Fruit fly (Drosophila melanogaster): ENCODE data around the gene Ptp61F.

Gene Ptp61F

DNA sequence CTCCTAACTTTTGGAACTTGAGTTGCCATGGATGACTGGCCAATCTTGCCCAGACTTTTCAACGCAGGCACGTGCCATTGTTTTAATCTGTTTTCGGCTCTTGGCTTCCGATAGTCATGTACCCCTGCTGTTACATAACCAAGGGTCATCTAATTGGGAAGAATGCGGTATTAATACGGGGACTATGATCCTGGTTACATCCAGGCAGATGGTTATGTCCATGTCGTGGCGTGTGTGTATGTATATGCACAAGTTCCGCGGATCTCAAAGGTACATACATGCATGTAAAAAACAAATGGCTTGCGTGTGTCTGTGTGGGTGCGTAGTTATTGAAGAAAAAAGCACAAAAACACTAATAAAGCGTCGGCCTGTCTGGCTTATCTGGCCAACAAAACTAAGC is 20.7 kb upstream of the Ptp61F start:
- TF ChIP-seq pdm3 (GFP tag; optimal IDR thresholded peaks at IDR 0.05) (no peak), CG3919 (GFP tag; optimal IDR thresholded peaks at IDR 0.05) (no peak), CG1621 (tag; optimal IDR thresholded peaks at IDR 0.05) (no peak), vri (GFP tag; optimal IDR thresholded peaks at IDR 0.05) (no peak), Lpt (GFP tag; optimal IDR thresholded peaks at IDR 0.05) (no peak), Smox (GFP tag; optimal IDR thresholded peaks at IDR 0.05) (no peak), CG31627 (GFP tag; optimal IDR thresholded peaks at IDR 0.05) (no peak), CG6276 (GFP tag; optimal IDR thresholded peaks at IDR 0.05) (no peak), acj6 (GFP tag; optimal IDR thresholded peaks at IDR 0.05) (no peak), CG6854 (GFP tag; optimal IDR thresholded peaks at IDR 0.05) (no peak), CG9139 (GFP tag; optimal IDR thresholded peaks at IDR 0.05) (no peak), Ets96B (tag; optimal IDR thresholded peaks at IDR 0.05) (no peak), Hr38 (GFP tag; optimal IDR thresholded peaks at IDR 0.05) (no peak)

DNA sequence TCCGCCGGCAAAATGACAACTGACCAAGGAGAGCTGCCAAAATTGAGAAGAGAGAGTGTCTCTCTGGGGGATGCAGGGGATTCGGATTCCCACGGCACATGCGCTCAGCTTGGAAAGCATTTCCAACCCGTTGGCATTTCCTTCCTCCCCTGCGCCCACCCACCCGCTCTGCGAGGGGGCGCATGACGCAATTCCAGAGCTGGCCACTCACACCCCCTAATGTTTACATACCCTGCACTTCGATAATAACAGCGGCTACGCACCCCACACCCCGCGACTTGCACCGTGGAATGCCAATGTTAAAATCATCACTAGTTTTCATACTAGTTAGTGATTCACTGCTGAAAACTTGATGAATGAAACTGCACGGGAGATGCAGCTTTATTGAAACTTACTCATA is 14.5 kb upstream of the Ptp61F start, which contains the start of gene stet:
stet (minus strand) TSS at position 25 of the 400 bp plus-strand sequence.
- TF ChIP-seq esn (GFP tag; optimal IDR thresholded peaks at IDR 0.05): no peak
- TF ChIP-seq Smox (GFP tag; optimal IDR thresholded peaks at IDR 0.05): no peak
- TF ChIP-seq CG4318 (GFP tag; optimal IDR thresholded peaks at IDR 0.05): no peak
- TF ChIP-seq acj6 (GFP tag; optimal IDR thresholded peaks at IDR 0.05): no peak
- 0 out of 3 replicates have a peak, but pooled peaks have one; percentile 28 for TF ChIP-seq CG6163 (GFP tag; IDR thresholded peaks at IDR 0.05)
- TF ChIP-seq Lpt (GFP tag; optimal IDR thresholded peaks at IDR 0.05): peak; percentile 3
- no peak for TF ChIP-seq CG10669 (GFP tag; optimal IDR thresholded peaks at IDR 0.05)
- TF ChIP-seq pdm3 (GFP tag; optimal IDR thresholded peaks at IDR 0.05): no peak
- TF ChIP-seq Eip75B (GFP tag; optimal IDR thresholded peaks at IDR 0.05): no peak
- TF ChIP-seq CG3919 (GFP tag; optimal IDR thresholded peaks at IDR 0.05): no peak
- peak; percentile 58 for TF ChIP-seq dsx (GFP tag; optimal IDR thresholded peaks at IDR 0.05; ENCODE audit: poor library complexity, severe bottlenecking)
- TF ChIP-seq vri (GFP tag; optimal IDR thresholded peaks at IDR 0.05): peak; percentile 39
- no peak for TF ChIP-seq Eip93F (GFP tag; optimal IDR thresholded peaks at IDR 0.05)
- no peak for TF ChIP-seq CG6276 (GFP tag; optimal IDR thresholded peaks at IDR 0.05)
- no peak for TF ChIP-seq CG32006 (GFP tag; optimal IDR thresholded peaks at IDR 0.05)
- no peak for TF ChIP-seq spab (GFP tag; optimal IDR thresholded peaks at IDR 0.05)
- no peak; the same call in 2 of the 3 replicates for TF ChIP-seq CG8119 (GFP tag; IDR thresholded peaks at IDR 0.05)
- TF ChIP-seq CG3032 (tag; optimal IDR thresholded peaks at IDR 0.05): no peak

DNA sequence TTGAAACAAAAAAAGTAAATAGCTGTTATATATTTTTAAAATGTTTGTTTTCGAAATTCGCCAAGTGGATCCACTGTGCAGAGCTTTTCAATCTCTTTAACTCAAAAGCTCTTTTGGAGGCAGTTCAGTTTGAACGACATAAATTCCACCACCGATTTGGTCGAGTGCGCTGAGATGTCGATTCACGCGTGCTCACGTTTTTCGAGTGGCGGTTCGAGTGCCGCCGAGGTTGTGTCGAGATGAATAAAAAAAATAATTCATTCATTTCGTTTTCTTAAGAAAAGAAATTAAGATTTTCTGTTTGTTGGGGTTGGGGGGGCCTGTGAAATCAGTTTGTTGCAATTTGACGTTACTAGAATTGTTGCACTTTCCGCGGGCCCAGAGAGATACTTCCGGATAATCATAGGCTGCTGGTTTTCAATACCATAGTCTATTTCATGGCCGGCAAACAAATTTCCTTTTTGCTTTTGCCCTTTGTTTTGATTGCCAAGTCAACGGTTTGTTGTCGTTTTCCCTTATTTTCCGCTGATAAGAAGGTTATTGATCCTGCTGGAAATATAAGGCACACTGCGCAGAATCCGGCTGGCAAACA is 13.6 kb upstream of the Ptp61F start:
- TF ChIP-seq lz (GFP tag; optimal IDR thresholded peaks at IDR 0.05) (no peak), Hr39 (GFP tag; optimal IDR thresholded peaks at IDR 0.05) (no peak), Sox14 (GFP tag; optimal IDR thresholded peaks at IDR 0.05) (peak; percentile 5), Blimp-1 (GFP tag; optimal IDR thresholded peaks at IDR 0.05) (no peak), CG15336 (GFP tag; IDR thresholded peaks at IDR 0.05) (peak; percentile 49; the same call in 1 of the 2 replicates), eg (GFP tag; IDR thresholded peaks at IDR 0.05) (0 out of 3 replicates have a peak, but pooled peaks have one; percentile 46), Lpt (GFP tag; optimal IDR thresholded peaks at IDR 0.05) (peak; percentile 0), esn (GFP tag; optimal IDR thresholded peaks at IDR 0.05) (peak; percentile 4), Eip78C (GFP tag) (peak; percentile 65), Met (GFP tag; optimal IDR thresholded peaks at IDR 0.05) (peak; percentile 6), dsx (GFP tag; optimal IDR thresholded peaks at IDR 0.05; ENCODE audit: poor library complexity, severe bottlenecking) (peak; percentile 53), Ets21C (GFP tag; optimal IDR thresholded peaks at IDR 0.05) (no peak), CG4318 (GFP tag; optimal IDR thresholded peaks at IDR 0.05) (no peak), svp (GFP tag) (peak; percentile 78), CG3919 (GFP tag; optimal IDR thresholded peaks at IDR 0.05) (peak; percentile 24)

DNA sequence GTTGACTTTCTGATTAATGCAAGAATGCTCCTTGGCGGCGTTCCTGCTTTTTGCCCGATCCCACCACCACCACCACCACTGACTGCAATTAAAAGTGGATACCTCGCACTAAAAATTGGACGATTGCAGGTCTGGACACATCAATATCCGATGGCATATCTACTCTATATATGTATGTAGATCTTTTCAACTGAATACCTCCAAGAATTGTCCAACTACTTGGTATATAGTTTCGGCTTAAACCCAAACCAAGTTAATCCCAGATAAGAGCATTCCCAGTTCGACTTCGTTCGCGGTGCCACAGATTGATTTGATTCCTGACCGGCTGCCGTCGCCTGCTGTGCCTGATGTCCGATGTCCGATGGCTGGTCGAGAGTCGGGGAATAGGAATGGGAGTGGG is 9.7 kb upstream of the Ptp61F start:
- no peak for TF ChIP-seq CG8319 (GFP tag; optimal IDR thresholded peaks at IDR 0.05)
- peak; percentile 35 for TF ChIP-seq achi (GFP tag; optimal IDR thresholded peaks at IDR 0.05)
- TF ChIP-seq CG3919 (GFP tag; optimal IDR thresholded peaks at IDR 0.05): peak; percentile 62
- no peak for TF ChIP-seq Blimp-1 (GFP tag; optimal IDR thresholded peaks at IDR 0.05)
- no peak for TF ChIP-seq CG7368 (GFP tag; optimal IDR thresholded peaks at IDR 0.05)
- TF ChIP-seq CG8632 (GFP tag; optimal IDR thresholded peaks at IDR 0.05): no peak
- no peak for TF ChIP-seq Eip93F (GFP tag; optimal IDR thresholded peaks at IDR 0.05)
- TF ChIP-seq Eip75B (GFP tag; optimal IDR thresholded peaks at IDR 0.05): peak; percentile 11
- TF ChIP-seq CG8119 (GFP tag; IDR thresholded peaks at IDR 0.05): no peak
- TF ChIP-seq CG6276 (GFP tag; optimal IDR thresholded peaks at IDR 0.05): peak; percentile 9
- TF ChIP-seq CG10669 (GFP tag; optimal IDR thresholded peaks at IDR 0.05): peak; percentile 28
- no peak for TF ChIP-seq OdsH (GFP tag; optimal IDR thresholded peaks at IDR 0.05)
- no peak for TF ChIP-seq CG11294 (GFP tag; IDR thresholded peaks at IDR 0.05)
- TF ChIP-seq svp (GFP tag): peak; percentile 62
- no peak for TF ChIP-seq vri (GFP tag; optimal IDR thresholded peaks at IDR 0.05)
- peak; percentile 29 for TF ChIP-seq cyc (GFP tag; optimal IDR thresholded peaks at IDR 0.05)
- no peak for TF ChIP-seq dsx (GFP tag; optimal IDR thresholded peaks at IDR 0.05; ENCODE audit: poor library complexity, severe bottlenecking)
- peak; percentile 28 for TF ChIP-seq CG6808 (GFP tag; optimal IDR thresholded peaks at IDR 0.05)
- TF ChIP-seq CG1621 (tag; optimal IDR thresholded peaks at IDR 0.05): no peak
- no peak for TF ChIP-seq CG6792 (GFP tag; optimal IDR thresholded peaks at IDR 0.05)
- TF ChIP-seq pdm3 (GFP tag; optimal IDR thresholded peaks at IDR 0.05): no peak
